Worm (Caenorhabditis elegans) whole organism, L2 larva: ENCODE measurements around the gene srap-1.

ENCODE experiments used
- C34F6.9 ChIP-seq: fragments of 150-350 bp; optimal IDR thresholded peaks from 2 replicates; lab custom pipeline; 2014; ENCODE audit warnings: missing biosample characterization, missing genetic modification characterization
- F13H6.1 ChIP-seq: sonication (generic microtip); optimal IDR thresholded peaks from 2 replicates; lab custom pipeline; 2016; ENCODE audit warnings: missing genetic modification characterization, missing compliant biosample characterization
- R02D3.7 ChIP-seq: fragments of 150-350 bp; optimal IDR thresholded peaks from 2 replicates; lab custom pipeline; 2014; ENCODE audit warnings: missing biosample characterization, missing genetic modification characterization
- Y55F3AM.14 ChIP-seq: fragments of 200-800 bp; sonication (Bioruptor generic); optimal IDR thresholded peaks from 2 replicates; lab custom pipeline; 2018; ENCODE audit warnings: mild to moderate bottlenecking, missing genetic modification characterization, missing compliant biosample characterization
- ZK546.5 ChIP-seq: sonication (generic microtip); optimal IDR thresholded peaks from 2 replicates; lab custom pipeline; 2017; ENCODE audit warnings: missing biosample characterization, missing genetic modification characterization
- alr-1 ChIP-seq: fragments of 150-350 bp; optimal IDR thresholded peaks from 2 replicates; lab custom pipeline; 2014; ENCODE audit warnings: missing biosample characterization, missing genetic modification characterization
- aly-2 ChIP-seq: fragments of 150-350 bp; optimal IDR thresholded peaks from 2 replicates; lab custom pipeline; 2014; ENCODE audit warnings: missing biosample characterization, missing genetic modification characterization
- ama-1 ChIP-seq: fragments of 150-350 bp; optimal IDR thresholded peaks from 2 replicates; lab custom pipeline; 2018; ENCODE audit warnings: inconsistent platforms
- blmp-1 ChIP-seq: sonication (generic microtip); optimal IDR thresholded peaks from 2 replicates; lab custom pipeline; 2017; ENCODE audit warnings: missing genetic modification characterization, mild to moderate bottlenecking, missing compliant biosample characterization, antibody characterized with exemption, moderate library complexity; ENCODE audit not compliant: insufficient read depth
- ceh-16 ChIP-seq: fragments of 150-350 bp; optimal IDR thresholded peaks from 2 replicates; lab custom pipeline; 2014; ENCODE audit warnings: missing biosample characterization, missing genetic modification characterization
- ceh-82 ChIP-seq: fragments of 150-350 bp; optimal IDR thresholded peaks from 2 replicates; lab custom pipeline; 2014; ENCODE audit warnings: missing biosample characterization, missing genetic modification characterization
- crh-2 ChIP-seq: sonication (generic microtip); optimal IDR thresholded peaks from 2 replicates; lab custom pipeline; 2017; ENCODE audit warnings: missing biosample characterization, missing genetic modification characterization
- dmd-4 ChIP-seq: sonication (generic microtip); optimal IDR thresholded peaks from 2 replicates; lab custom pipeline; 2017; ENCODE audit warnings: missing biosample characterization, missing genetic modification characterization
- egl-27 ChIP-seq: sonication (generic microtip); optimal IDR thresholded peaks from 3 replicates; lab custom pipeline; 2017; ENCODE audit warnings: missing biosample characterization, missing genetic modification reagents, missing genetic modification characterization
- elt-1 ChIP-seq: fragments of 150-350 bp; optimal IDR thresholded peaks from 2 replicates; lab custom pipeline; 2014; ENCODE audit warnings: missing biosample characterization, missing genetic modification characterization
- elt-3 ChIP-seq: sonication (generic microtip); optimal IDR thresholded peaks from 2 replicates; lab custom pipeline; 2017; ENCODE audit warnings: missing biosample characterization, missing genetic modification characterization
- lin-13 ChIP-seq: fragments of 150-350 bp; optimal IDR thresholded peaks from 2 replicates; lab custom pipeline; 2014; ENCODE audit warnings: missing biosample characterization, missing genetic modification reagents, missing genetic modification characterization
- lin-39 ChIP-seq: fragments of 150-350 bp; optimal IDR thresholded peaks from 2 replicates; lab custom pipeline; 2014; ENCODE audit warnings: missing biosample characterization, missing genetic modification reagents, missing genetic modification characterization
- mab-5 ChIP-seq: fragments of 150-350 bp; optimal IDR thresholded peaks from 2 replicates; lab custom pipeline; 2014; ENCODE audit warnings: missing biosample characterization, missing genetic modification characterization
- mdl-1 ChIP-seq, 2 experiments: fragments of 150-350 bp in 1 of 2; sonication (generic microtip) in 1 of 2; optimal IDR thresholded peaks; 2 replicates each; lab custom pipeline; 2017; ENCODE audit warnings: missing biosample characterization in 2 of 2, missing genetic modification characterization in 2 of 2
- nhr-10 ChIP-seq: sonication (generic microtip); optimal IDR thresholded peaks from 2 replicates; lab custom pipeline; 2017; ENCODE audit warnings: missing biosample characterization, missing genetic modification characterization
- nhr-12 ChIP-seq: fragments of 150-350 bp; optimal IDR thresholded peaks from 2 replicates; lab custom pipeline; 2014; ENCODE audit warnings: missing biosample characterization, missing genetic modification characterization
- nhr-129 ChIP-seq: fragments of 150-350 bp; optimal IDR thresholded peaks from 2 replicates; lab custom pipeline; 2014; ENCODE audit warnings: missing biosample characterization, missing genetic modification characterization
- nhr-21 ChIP-seq: fragments of 150-350 bp; optimal IDR thresholded peaks from 2 replicates; lab custom pipeline; 2014; ENCODE audit warnings: missing biosample characterization, missing genetic modification characterization
- nhr-23 ChIP-seq: fragments of 150-350 bp; optimal IDR thresholded peaks from 2 replicates; lab custom pipeline; 2014; ENCODE audit warnings: missing biosample characterization, missing genetic modification reagents, missing genetic modification characterization
- nhr-237 ChIP-seq: fragments of 150-350 bp; optimal IDR thresholded peaks from 2 replicates; lab custom pipeline; 2014; ENCODE audit warnings: missing biosample characterization, missing genetic modification characterization
- nhr-25 ChIP-seq: fragments of 150-350 bp; sonication (generic microtip); optimal IDR thresholded peaks from 3 replicates; lab custom pipeline; 2014; ENCODE audit warnings: missing biosample characterization, missing genetic modification characterization
- nhr-6 ChIP-seq: fragments of 150-350 bp; optimal IDR thresholded peaks from 2 replicates; lab custom pipeline; 2014; ENCODE audit warnings: missing biosample characterization, missing genetic modification characterization
- peb-1 ChIP-seq: fragments of 150-350 bp; optimal IDR thresholded peaks from 2 replicates; lab custom pipeline; 2014; ENCODE audit warnings: missing biosample characterization, missing genetic modification characterization
- sem-4 ChIP-seq: fragments of 150-350 bp; optimal IDR thresholded peaks from 2 replicates; lab custom pipeline; 2014; ENCODE audit warnings: missing biosample characterization, missing genetic modification reagents, missing genetic modification characterization
- skn-1 ChIP-seq: sonication (generic microtip); optimal IDR thresholded peaks from 2 replicates; lab custom pipeline; 2017; ENCODE audit warnings: missing biosample characterization, missing genetic modification characterization
- sma-3 ChIP-seq: sonication (generic microtip); optimal IDR thresholded peaks from 2 replicates; lab custom pipeline; 2016; ENCODE audit warnings: missing genetic modification reagents, missing genetic modification characterization, missing compliant biosample characterization
- sma-9 ChIP-seq, 2 experiments: fragments of 150-350 bp in 1 of 2; sonication (generic microtip) in 1 of 2; optimal IDR thresholded peaks; 2 replicates each; lab custom pipeline; 2014 to 2016; ENCODE audit warnings: missing genetic modification characterization in 2 of 2, mild to moderate bottlenecking in 1 of 2, missing biosample characterization in 1 of 2, missing compliant biosample characterization in 1 of 2, missing genetic modification reagents in 1 of 2, moderate library complexity in 1 of 2
- snpc-4 ChIP-seq: fragments of 150-350 bp; optimal IDR thresholded peaks from 2 replicates; lab custom pipeline; 2014; ENCODE audit warnings: missing biosample characterization, missing genetic modification characterization
- unc-55 ChIP-seq: fragments of 150-350 bp; sonication (generic microtip); optimal IDR thresholded peaks from 3 replicates; lab custom pipeline; 2014; ENCODE audit warnings: missing biosample characterization, missing genetic modification reagents, missing genetic modification characterization
- unc-62 ChIP-seq: fragments of 150-350 bp; optimal IDR thresholded peaks from 2 replicates; lab custom pipeline; 2014; ENCODE audit warnings: missing biosample characterization, missing genetic modification reagents, missing genetic modification characterization
- zag-1 ChIP-seq: fragments of 150-350 bp; optimal IDR thresholded peaks from 2 replicates; lab custom pipeline; 2014; ENCODE audit warnings: missing biosample characterization, missing genetic modification characterization
- ztf-1 ChIP-seq: fragments of 200-800 bp; sonication (Bioruptor generic); conservative IDR thresholded peaks from 2 replicates; pipeline ENCODE4 v1.3.6; 2022; ENCODE audit warnings: missing genetic modification characterization, missing compliant biosample characterization
- ztf-11 ChIP-seq: sonication (generic microtip); optimal IDR thresholded peaks from 2 replicates; lab custom pipeline; 2017; ENCODE audit warnings: missing biosample characterization, missing genetic modification characterization
- ztf-4 ChIP-seq: fragments of 150-350 bp; optimal IDR thresholded peaks from 2 replicates; lab custom pipeline; 2014; ENCODE audit warnings: missing biosample characterization, missing genetic modification characterization

srap-1 gene

ce11 chrII:11200234-11200755 lies 2.7 kb upstream of the srap-1 start:
- TF ChIP-seq peb-1 (tag; lab: Kevin White, UChicago) (peak; percentile 64), blmp-1 (tag; lab: Kevin White, UChicago) (peak; percentile 44), sem-4 (tag; lab: Kevin White, UChicago) (no peak), nhr-25 (tag; lab: Kevin White, UChicago) (peak; percentile 47)

ce11 chrII:11204731-11205130 lies 1.7 kb downstream of the srap-1 start:
- TF ChIP-seq snpc-4 (no peak), nhr-25 (tag; lab: Kevin White, UChicago) (peak; percentile 15), sma-3 (GFP tag; lab: Kevin White, UChicago) (peak; percentile 17), aly-2 (tag; lab: Kevin White, UChicago) (no peak)

- TF ChIP-seq unc-62 (GFP tag; lab: Kevin White, UChicago): no peak
- TF ChIP-seq ceh-16: peak; percentile 60
- TF ChIP-seq nhr-23 (tag; lab: Kevin White, UChicago): no peak
- TF ChIP-seq elt-3 (tag; lab: Kevin White, UChicago): no peak
- TF ChIP-seq blmp-1 (tag; lab: Kevin White, UChicago): peak; percentile 83
- TF ChIP-seq nhr-25 (tag; lab: Kevin White, UChicago): peak; percentile 77
- TF ChIP-seq nhr-129 (tag; lab: Kevin White, UChicago): no peak
- TF ChIP-seq, all 48 proteins: peak for 3
These were observed 2.8 kb downstream of the srap-1 start for ce11 chrII:11205783-11206182.

ce11 chrII:11221771-11222355 lies 18.8 kb downstream of the srap-1 start, which contains the start of gene plpr-1:
TSS of gene plpr-1 (plus strand) at chrII:11222305.
- TF ChIP-seq nhr-129 (tag; lab: Kevin White, UChicago) (no peak), unc-55 (GFP tag; lab: Kevin White, UChicago) (no peak), sma-3 (GFP tag; lab: Kevin White, UChicago) (no peak), ztf-11 (tag; lab: Kevin White, UChicago) (no peak), nhr-6 (tag; lab: Kevin White, UChicago) (no peak), zag-1 (tag; lab: Kevin White, UChicago) (no peak), egl-27 (no peak), ZK546.5 (tag; lab: Kevin White, UChicago) (no peak), F13H6.1 (tag; lab: Kevin White, UChicago) (no peak), mdl-1 (tag; optimal IDR thresholded peaks at IDR 0.05; lab: Kevin White, UChicago) (no peak), mab-5 (tag; lab: Kevin White, UChicago) (no peak), alr-1 (tag; lab: Kevin White, UChicago) (no peak), lin-13 (no peak), elt-1 (no peak), Y55F3AM.14 (GFP tag; lab: Kevin White, UChicago) (no peak)

- TF ChIP-seq sem-4 (tag; lab: Kevin White, UChicago): no peak
- TF ChIP-seq nhr-10 (tag; lab: Kevin White, UChicago): peak; percentile 31
- no peak for TF ChIP-seq C34F6.9 (tag; lab: Kevin White, UChicago)
- peak; percentile 42 for TF ChIP-seq mab-5 (tag; lab: Kevin White, UChicago)
- no peak for TF ChIP-seq ztf-4 (tag; lab: Kevin White, UChicago)
- TF ChIP-seq ama-1 (lab: Kevin White, UChicago): peak; percentile 97
- peak; percentile 43 for TF ChIP-seq nhr-25 (tag; lab: Kevin White, UChicago)
- peak; percentile 73 for TF ChIP-seq crh-2 (tag; lab: Kevin White, UChicago)
- TF ChIP-seq skn-1 (tag; lab: Kevin White, UChicago): no peak
- TF ChIP-seq snpc-4: peak; percentile 99
- TF ChIP-seq egl-27: peak; percentile 70
- TF ChIP-seq F13H6.1 (tag; lab: Kevin White, UChicago): peak; percentile 59
- TF ChIP-seq zag-1 (tag; lab: Kevin White, UChicago): peak; percentile 44
- TF ChIP-seq ztf-1 (GFP tag; lab: Robert Waterston, UW): no peak
- TF ChIP-seq nhr-12: no peak
- TF ChIP-seq R02D3.7 (tag; lab: Kevin White, UChicago): peak; percentile 19
- no peak for TF ChIP-seq alr-1 (tag; lab: Kevin White, UChicago)
- TF ChIP-seq dmd-4: no peak
- peak; percentile 58 for TF ChIP-seq Y55F3AM.14 (GFP tag; lab: Kevin White, UChicago)
- TF ChIP-seq lin-13: peak; percentile 43
- TF ChIP-seq sma-9 (GFP tag; optimal IDR thresholded peaks at IDR 0.05; lab: Kevin White, UChicago): peak; percentile 86
- TF ChIP-seq sma-9 (tag; optimal IDR thresholded peaks at IDR 0.05; lab: Kevin White, UChicago): no peak
- no peak for TF ChIP-seq ZK546.5 (tag; lab: Kevin White, UChicago)
- no peak for TF ChIP-seq unc-62 (GFP tag; lab: Kevin White, UChicago)
- TF ChIP-seq lin-39 (tag; lab: Kevin White, UChicago): no peak
- no peak for TF ChIP-seq aly-2 (tag; lab: Kevin White, UChicago)
- peak; percentile 66 for TF ChIP-seq ceh-16
- peak; percentile 83 for TF ChIP-seq nhr-21 (tag; lab: Kevin White, UChicago)
- no peak for TF ChIP-seq mdl-1 (tag; optimal IDR thresholded peaks at IDR 0.05; lab: Kevin White, UChicago)
- TF ChIP-seq ceh-82: peak; percentile 22
- TF ChIP-seq peb-1 (tag; lab: Kevin White, UChicago): no peak
- peak; percentile 24 for TF ChIP-seq blmp-1 (tag; lab: Kevin White, UChicago)
- no peak for TF ChIP-seq elt-3 (tag; lab: Kevin White, UChicago)
- TF ChIP-seq nhr-237 (tag; lab: Kevin White, UChicago): peak; percentile 47
These were observed 21.0 kb downstream of the srap-1 start for ce11 chrII:11224045-11224481.
